Fruit fly (Drosophila melanogaster) whole organism, adult: ENCODE measurements around the gene elB.

Experiments used
- CG11617 ChIP-seq: fragments of 200-800 bp; sonication (Bioruptor generic); optimal IDR thresholded peaks from 2 replicates; lab custom pipeline; 2017; ENCODE audit warnings: mild to moderate bottlenecking, missing biosample characterization, missing genetic modification reagents, missing genetic modification characterization
- CG12768 ChIP-seq: fragments of 200-800 bp; sonication (Bioruptor generic); optimal IDR thresholded peaks from 2 replicates; lab custom pipeline; 2017; ENCODE audit warnings: missing biosample characterization, missing genetic modification characterization, mild to moderate bottlenecking, moderate library complexity, missing genetic modification reagents
- CG14711 ChIP-seq: fragments of 200-800 bp; sonication (Bioruptor generic); optimal IDR thresholded peaks from 2 replicates; lab custom pipeline; 2018; ENCODE audit warnings: missing biosample characterization, mild to moderate bottlenecking, missing genetic modification characterization, moderate library complexity
- CG1620 ChIP-seq: fragments of 200-800 bp; sonication (Bioruptor generic); optimal IDR thresholded peaks from 2 replicates; lab custom pipeline; 2016; ENCODE audit warnings: missing biosample characterization, missing genetic modification characterization
- CG33017 ChIP-seq: fragments of 200-800 bp; sonication (Bioruptor generic); optimal IDR thresholded peaks from 2 replicates; lab custom pipeline; 2018; ENCODE audit warnings: missing biosample characterization, mild to moderate bottlenecking, missing genetic modification characterization, moderate library complexity
- CG5204 ChIP-seq: fragments of 200-800 bp; sonication (Bioruptor generic); optimal IDR thresholded peaks from 2 replicates; lab custom pipeline; 2016; ENCODE audit warnings: missing biosample characterization, missing genetic modification characterization
- CG7045 ChIP-seq: fragments of 200-800 bp; sonication (Bioruptor generic); optimal IDR thresholded peaks from 2 replicates; lab custom pipeline; 2017; ENCODE audit warnings: missing biosample characterization, mild to moderate bottlenecking, missing genetic modification characterization
- Clk ChIP-seq: fragments of 200-800 bp; sonication (Bioruptor generic); optimal IDR thresholded peaks from 2 replicates; lab custom pipeline; 2017; ENCODE audit warnings: missing biosample characterization, missing genetic modification characterization
- Hr96 ChIP-seq: fragments of 200-800 bp; sonication (Bioruptor generic); optimal IDR thresholded peaks from 2 replicates; lab custom pipeline; 2016; ENCODE audit warnings: missing biosample characterization, missing genetic modification characterization
- Mnt ChIP-seq: fragments of 200-800 bp; sonication (Bioruptor generic); optimal IDR thresholded peaks from 2 replicates; lab custom pipeline; 2016; ENCODE audit warnings: missing biosample characterization, mild to moderate bottlenecking, missing genetic modification characterization
- cic ChIP-seq: fragments of 200-800 bp; sonication (Bioruptor generic); optimal IDR thresholded peaks from 2 replicates; lab custom pipeline; 2017; ENCODE audit warnings: missing biosample characterization, mild to moderate bottlenecking, missing genetic modification characterization, moderate library complexity
- cnc ChIP-seq, 2 experiments: fragments of >200 bp; optimal IDR thresholded peaks; 2 replicates each; lab custom pipeline; 2017
- ovo ChIP-seq: fragments of 200-800 bp; sonication (Bioruptor generic); optimal IDR thresholded peaks from 2 replicates; lab custom pipeline; 2016; ENCODE audit warnings: missing biosample characterization, missing genetic modification characterization
- pad ChIP-seq: fragments of 200-800 bp; sonication (Bioruptor generic); optimal IDR thresholded peaks from 3 replicates; lab custom pipeline; 2017; ENCODE audit warnings: missing biosample characterization, missing genetic modification characterization, mild to moderate bottlenecking, moderate library complexity, missing genetic modification reagents

- TF ChIP-seq CG33017 (tag; lab: Kevin White, UChicago) (no peak), CG12768 (GFP tag; lab: Kevin White, UChicago) (no peak), Clk (GFP tag; lab: Kevin White, UChicago) (no peak), CG1620 (GFP tag; lab: Kevin White, UChicago) (no peak), CG11617 (GFP tag; lab: Kevin White, UChicago) (no peak), cnc (optimal IDR thresholded peaks at IDR 0.05; lab: Kevin White, UChicago) (no peak), Hr96 (GFP tag; lab: Kevin White, UChicago) (no peak), ovo (GFP tag; lab: Kevin White, UChicago) (no peak), Mnt (GFP tag; lab: Kevin White, UChicago) (no peak), pad (GFP tag; lab: Kevin White, UChicago) (no peak), CG7045 (GFP tag; lab: Kevin White, UChicago) (no peak), CG5204 (GFP tag; lab: Kevin White, UChicago) (no peak), CG14711 (no peak), cic (no peak)
These were observed 58.8 kb downstream of the elB start for dm6 chr2L:14350587-14350986.
